Worm (Caenorhabditis elegans): ENCODE data around the gene scc-3.

DNA sequence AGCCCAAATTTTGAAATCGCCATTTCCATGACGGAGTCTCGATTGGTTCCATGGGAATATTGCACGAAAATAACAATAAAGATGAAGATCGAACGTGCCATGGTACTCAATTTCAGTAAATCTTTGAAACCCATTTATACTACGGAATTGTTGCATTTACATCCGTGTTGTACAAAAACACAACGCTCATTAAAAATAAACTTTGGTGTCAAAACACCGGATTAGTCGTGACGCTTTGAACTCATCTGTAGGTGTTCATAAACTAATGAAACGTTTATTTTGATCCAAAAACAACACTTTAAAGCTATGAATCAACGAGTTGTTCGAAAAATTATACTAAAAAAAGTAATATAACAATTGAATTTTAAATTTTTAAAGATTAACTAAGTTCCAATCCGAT, 49.6 kb upstream of the scc-3 start, which contains the start of gene R11D1.4:
- no peak for TF ChIP-seq tbx-37 (GFP tag; conservative IDR thresholded peaks at IDR 0.05)
- no peak for TF ChIP-seq ama-1 (optimal IDR thresholded peaks at IDR 0.05)
